Fruit fly (Drosophila melanogaster) whole organism, embryonic: ENCODE measurements around the gene CG6511.
A peak's percentile ranks its signal among the peaks of the same experiment; 100 is the strongest.

Source experiments
- Bdp1 ChIP-seq: fragments of 200-800 bp; sonication (Bioruptor generic); optimal IDR thresholded peaks from 3 replicates; lab custom pipeline; 2016; ENCODE audit warnings: missing biosample characterization, missing genetic modification characterization
- CG10959 ChIP-seq: fragments of 200-800 bp; sonication (Bioruptor generic); IDR thresholded peaks from 2 replicates; pipeline ENCODE4 v1.3.6; 2022; ENCODE audit warnings: missing biosample characterization, missing genetic modification characterization
- CG12104 ChIP-seq: fragments of 200-800 bp; sonication (Bioruptor generic); optimal IDR thresholded peaks from 3 replicates; lab custom pipeline; 2016; ENCODE audit warnings: missing biosample characterization, missing genetic modification characterization
- CG12219 ChIP-seq: fragments of 200-800 bp; sonication (Bioruptor generic); optimal IDR thresholded peaks from 3 replicates; lab custom pipeline; 2018; ENCODE audit warnings: missing biosample characterization, mild to moderate bottlenecking, missing genetic modification characterization
- CG12659 ChIP-seq: fragments of 200-800 bp; sonication (Bioruptor generic); optimal IDR thresholded peaks from 3 replicates; lab custom pipeline; 2017; ENCODE audit warnings: mild to moderate bottlenecking, missing biosample characterization, missing genetic modification reagents, missing genetic modification characterization
- CG13123 ChIP-seq: fragments of 200-800 bp; sonication (Bioruptor generic); optimal IDR thresholded peaks from 2 replicates; lab custom pipeline; 2016; ENCODE audit warnings: missing biosample characterization, missing genetic modification characterization
- CG1603 ChIP-seq: fragments of 200-800 bp; sonication (Bioruptor generic); optimal IDR thresholded peaks from 2 replicates; lab custom pipeline; 2019; ENCODE audit warnings: missing biosample characterization, mild to moderate bottlenecking, missing genetic modification characterization, moderate library complexity
- CG16779 ChIP-seq: fragments of 200-800 bp; sonication (Bioruptor generic); IDR thresholded peaks from 2 replicates; pipeline ENCODE4 v1.3.6; 2022; ENCODE audit warnings: missing biosample characterization, missing genetic modification characterization
- CG17802 ChIP-seq: fragments of 200-800 bp; sonication (Bioruptor generic); optimal IDR thresholded peaks from 2 replicates; lab custom pipeline; 2018; ENCODE audit warnings: missing biosample characterization, mild to moderate bottlenecking, missing genetic modification characterization, moderate library complexity
- CG18599 ChIP-seq: fragments of 200-800 bp; sonication (Bioruptor generic); optimal IDR thresholded peaks from 3 replicates; lab custom pipeline; 2017; ENCODE audit warnings: missing biosample characterization, missing genetic modification characterization, mild to moderate bottlenecking, moderate library complexity, missing genetic modification reagents
- CG2875 ChIP-seq: fragments of 200-800 bp; sonication (Bioruptor generic); optimal IDR thresholded peaks from 2 replicates; lab custom pipeline; 2017; ENCODE audit warnings: missing biosample characterization, mild to moderate bottlenecking, missing genetic modification characterization, missing genetic modification reagents
- CG30020 ChIP-seq: fragments of 200-800 bp; optimal IDR thresholded peaks from 2 replicates; lab custom pipeline; 2019; ENCODE audit warnings: missing biosample characterization, mild to moderate bottlenecking, missing genetic modification characterization, moderate library complexity
- CG3281 ChIP-seq: fragments of 200-800 bp; sonication (Bioruptor generic); optimal IDR thresholded peaks from 3 replicates; lab custom pipeline; 2017; ENCODE audit warnings: missing biosample characterization, mild to moderate bottlenecking, missing genetic modification characterization
- CG5953 ChIP-seq: fragments of 200-800 bp; sonication (Bioruptor generic); IDR thresholded peaks from 2 replicates; pipeline ENCODE4 v1.3.6; 2022; ENCODE audit warnings: missing biosample characterization, missing genetic modification characterization
- CG6791 ChIP-seq: fragments of 200-800 bp; sonication (Bioruptor generic); IDR thresholded peaks from 3 replicates; pipeline ENCODE4 v1.3.6; 2022; ENCODE audit warnings: missing biosample characterization, missing genetic modification characterization; ENCODE audit not compliant: partially characterized antibody
- CG8944 ChIP-seq: fragments of 200-800 bp; sonication (Bioruptor generic); optimal IDR thresholded peaks from 3 replicates; lab custom pipeline; 2016; ENCODE audit warnings: missing biosample characterization, missing genetic modification characterization
- CHES-1-like ChIP-seq: fragments of 200-800 bp; sonication (Bioruptor generic); optimal IDR thresholded peaks from 2 replicates; lab custom pipeline; 2016; ENCODE audit warnings: missing biosample characterization, missing genetic modification characterization
- CrebB ChIP-seq: fragments of 200-800 bp; sonication (Bioruptor generic); optimal IDR thresholded peaks from 3 replicates; lab custom pipeline; 2018; ENCODE audit warnings: missing biosample characterization, mild to moderate bottlenecking, missing genetic modification characterization
- Ets97D ChIP-seq: fragments of 200-800 bp; sonication (Bioruptor generic); optimal IDR thresholded peaks from 3 replicates; lab custom pipeline; 2016; ENCODE audit warnings: missing biosample characterization, missing genetic modification characterization
- HLH3B ChIP-seq: fragments of 200-800 bp; sonication (Bioruptor generic); IDR thresholded peaks from 2 replicates; pipeline ENCODE4 v1.3.6; 2022; ENCODE audit warnings: missing biosample characterization, missing genetic modification characterization
- HLH4C ChIP-seq: fragments of 200-800 bp; sonication (Bioruptor generic); IDR thresholded peaks from 3 replicates; pipeline ENCODE4 v1.3.6; 2022; ENCODE audit warnings: missing biosample characterization, missing genetic modification characterization; ENCODE audit not compliant: partially characterized antibody
- Hmx ChIP-seq: fragments of 200-800 bp; sonication (Bioruptor generic); optimal IDR thresholded peaks from 2 replicates; lab custom pipeline; 2016; ENCODE audit warnings: missing biosample characterization, missing genetic modification characterization
- Lhr ChIP-seq: fragments of 200-800 bp; sonication (Bioruptor generic); optimal IDR thresholded peaks from 3 replicates; lab custom pipeline; 2017; ENCODE audit warnings: mild to moderate bottlenecking, missing biosample characterization, missing genetic modification reagents, missing genetic modification characterization
- Max ChIP-seq: fragments of 200-800 bp; sonication (Bioruptor generic); optimal IDR thresholded peaks from 2 replicates; lab custom pipeline; 2016; ENCODE audit warnings: missing biosample characterization, mild to moderate bottlenecking, missing genetic modification characterization
- Med ChIP-seq: fragments of 200-800 bp; sonication (Bioruptor generic); peaks from one replicate; lab custom pipeline; 2016; ENCODE audit warnings: missing biosample characterization, missing genetic modification characterization, mild to moderate bottlenecking, inconsistent platforms, moderate library complexity
- NFAT ChIP-seq: fragments of 200-800 bp; sonication (Bioruptor generic); IDR thresholded peaks from 2 replicates; pipeline ENCODE4 v1.3.6; 2022; ENCODE audit warnings: missing biosample characterization, missing genetic modification characterization
- Ravus ChIP-seq: fragments of 200-800 bp; sonication (Bioruptor generic); IDR thresholded peaks from 2 replicates; pipeline ENCODE4 v1.3.6; 2022; ENCODE audit warnings: missing biosample characterization, missing genetic modification characterization
- Scr ChIP-seq: fragments of 200-800 bp; sonication (Bioruptor generic); IDR thresholded peaks from 2 replicates; pipeline ENCODE4 v1.3.6; 2022; ENCODE audit warnings: missing biosample characterization, missing genetic modification characterization; ENCODE audit not compliant: partially characterized antibody
- Sox100B ChIP-seq: fragments of 200-800 bp; sonication (Bioruptor generic); optimal IDR thresholded peaks from 3 replicates; lab custom pipeline; 2018; ENCODE audit warnings: missing biosample characterization, mild to moderate bottlenecking, missing genetic modification characterization
- Sry-β ChIP-seq: fragments of 200-800 bp; sonication (Bioruptor generic); optimal IDR thresholded peaks from 2 replicates; lab custom pipeline; 2018; ENCODE audit warnings: missing biosample characterization, mild to moderate bottlenecking, missing genetic modification characterization, moderate library complexity
- ash1 ChIP-seq: fragments of 200-800 bp; sonication (Bioruptor generic); optimal IDR thresholded peaks from 2 replicates; lab custom pipeline; 2018; ENCODE audit warnings: missing biosample characterization, mild to moderate bottlenecking, missing genetic modification characterization
- btn ChIP-seq: fragments of 200-800 bp; sonication (Bioruptor generic); optimal IDR thresholded peaks from 2 replicates; lab custom pipeline; 2016; ENCODE audit warnings: missing biosample characterization, missing genetic modification characterization
- cad ChIP-seq: fragments of >200 bp; optimal IDR thresholded peaks from 2 replicates; lab custom pipeline; 2017; ENCODE audit warnings: missing biosample characterization, missing genetic modification characterization
- crc ChIP-seq: fragments of 200-800 bp; sonication (Bioruptor generic); optimal IDR thresholded peaks from 2 replicates; lab custom pipeline; 2016; ENCODE audit warnings: missing biosample characterization, missing genetic modification characterization
- crol ChIP-seq: fragments of 200-800 bp; sonication (Bioruptor generic); IDR thresholded peaks from 2 replicates; pipeline ENCODE4 v1.3.6; 2022; ENCODE audit warnings: missing biosample characterization, missing genetic modification characterization
- dmrt99B ChIP-seq: fragments of 200-800 bp; sonication (Bioruptor generic); optimal IDR thresholded peaks from 2 replicates; lab custom pipeline; 2018; ENCODE audit warnings: missing biosample characterization, mild to moderate bottlenecking, missing genetic modification characterization, moderate library complexity
- ftz-f1 ChIP-seq: fragments of 200-800 bp; sonication (Bioruptor generic); optimal IDR thresholded peaks from 2 replicates; lab custom pipeline; 2016; ENCODE audit warnings: missing biosample characterization, missing genetic modification characterization
- gcm ChIP-seq: fragments of 200-800 bp; sonication (Bioruptor generic); optimal IDR thresholded peaks from 2 replicates; lab custom pipeline; 2019; ENCODE audit warnings: missing biosample characterization, mild to moderate bottlenecking, missing genetic modification characterization, moderate library complexity
- gfzf ChIP-seq: fragments of 200-800 bp; sonication (Bioruptor generic); optimal IDR thresholded peaks from 2 replicates; lab custom pipeline; 2016; ENCODE audit warnings: missing biosample characterization, mild to moderate bottlenecking, missing genetic modification characterization, moderate library complexity
- inv ChIP-seq: fragments of 200-800 bp; sonication (Bioruptor generic); IDR thresholded peaks from 2 replicates; pipeline ENCODE4 v1.3.6; 2022; ENCODE audit warnings: missing biosample characterization, missing genetic modification characterization; ENCODE audit not compliant: partially characterized antibody
- kni ChIP-seq: fragments of 200-800 bp; sonication (Bioruptor generic); optimal IDR thresholded peaks from 3 replicates; lab custom pipeline; 2017; ENCODE audit warnings: mild to moderate bottlenecking, missing biosample characterization, missing genetic modification reagents, missing genetic modification characterization
- luna ChIP-seq: fragments of 200-800 bp; sonication (Bioruptor generic); optimal IDR thresholded peaks from 2 replicates; lab custom pipeline; 2016; ENCODE audit warnings: missing biosample characterization, missing genetic modification characterization
- nau ChIP-seq: fragments of 200-800 bp; sonication (Bioruptor generic); optimal IDR thresholded peaks from 3 replicates; lab custom pipeline; 2017; ENCODE audit warnings: missing biosample characterization, mild to moderate bottlenecking, missing genetic modification characterization, missing genetic modification reagents
- otp ChIP-seq: fragments of 200-800 bp; sonication (Bioruptor generic); IDR thresholded peaks from 3 replicates; pipeline ENCODE4, ENCODE4 v1.3.6; 2022; ENCODE audit warnings: missing biosample characterization, missing genetic modification characterization
- phol ChIP-seq: fragments of 200-800 bp; sonication (Bioruptor generic); optimal IDR thresholded peaks from 3 replicates; lab custom pipeline; 2018; ENCODE audit warnings: missing biosample characterization, mild to moderate bottlenecking, missing genetic modification characterization, moderate library complexity
- sd ChIP-seq: fragments of 200-800 bp; sonication (Bioruptor generic); optimal IDR thresholded peaks from 3 replicates; lab custom pipeline; 2018; ENCODE audit warnings: missing biosample characterization, mild to moderate bottlenecking, missing genetic modification characterization, moderate library complexity
- shn ChIP-seq: fragments of 200-800 bp; sonication (Bioruptor generic); optimal IDR thresholded peaks from 3 replicates; lab custom pipeline; 2016; ENCODE audit warnings: missing biosample characterization, missing genetic modification characterization
- sr ChIP-seq: fragments of 200-800 bp; sonication (Bioruptor generic); IDR thresholded peaks from 3 replicates; pipeline ENCODE4 v1.3.6; 2022; ENCODE audit warnings: missing biosample characterization, missing genetic modification characterization
- ssp ChIP-seq: fragments of 200-800 bp; sonication (Bioruptor generic); IDR thresholded peaks from 2 replicates; pipeline ENCODE4 v1.3.6; 2022; ENCODE audit warnings: missing biosample characterization, missing genetic modification characterization
- tio ChIP-seq: fragments of 200-800 bp; sonication (Bioruptor generic); optimal IDR thresholded peaks from 2 replicates; lab custom pipeline; 2017; ENCODE audit warnings: missing biosample characterization, missing genetic modification characterization, inconsistent platforms
- vvl ChIP-seq: fragments of 200-800 bp; sonication (Bioruptor generic); IDR thresholded peaks from 2 replicates; pipeline ENCODE4 v1.3.6; 2022; ENCODE audit warnings: missing biosample characterization, missing genetic modification characterization

The CG6511 gene

DNA sequence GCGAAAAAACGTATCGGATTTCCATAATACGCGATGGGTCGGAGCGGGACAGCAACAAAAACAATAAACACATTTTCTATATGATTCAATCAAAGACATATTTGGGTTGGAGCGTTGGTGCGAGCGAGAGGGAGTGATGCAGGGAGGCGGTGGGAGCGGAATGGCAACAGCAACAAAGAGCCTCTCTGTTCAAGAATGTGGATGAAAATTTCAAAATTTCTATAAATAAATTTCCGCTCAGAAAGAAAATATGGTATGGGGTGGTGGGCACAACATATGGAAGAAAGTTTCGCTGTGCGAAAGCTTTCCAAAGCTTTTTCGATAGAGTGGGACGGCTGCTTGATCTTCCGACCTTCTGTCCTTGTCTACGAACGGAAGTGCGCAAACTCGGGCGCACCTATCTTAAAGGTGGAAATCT lies 19.9 kb downstream of the CG6511 start (continued):
- TF ChIP-seq CG8944 (GFP tag; lab: Kevin White, UChicago), result no peak
- no peak for TF ChIP-seq CHES-1-like (GFP tag; lab: Kevin White, UChicago)
- peak; percentile 21 for TF ChIP-seq CG12659 (GFP tag; lab: Kevin White, UChicago)
- TF ChIP-seq gcm (GFP tag; lab: Kevin White, UChicago), result no peak
- TF ChIP-seq Hmx, result no peak
- TF ChIP-seq CG12219 (GFP tag; lab: Kevin White, UChicago), result peak; percentile 10
- TF ChIP-seq CG30020 (tag; lab: Kevin White, UChicago), result no peak
- no peak for TF ChIP-seq shn (GFP tag; lab: Kevin White, UChicago)
- no peak for TF ChIP-seq nau
- no peak for TF ChIP-seq luna (GFP tag; lab: Kevin White, UChicago)
- TF ChIP-seq Bdp1 (GFP tag; lab: Kevin White, UChicago), result no peak
- TF ChIP-seq CG3281, result peak; percentile 70
- TF ChIP-seq crol (GFP tag; lab: Robert Waterston, UW), result peak; percentile 51; the same call in 1 of the 2 replicates
- TF ChIP-seq Scr, result no peak
- no peak for TF ChIP-seq CG12104
- TF ChIP-seq Sry-β (GFP tag; lab: Kevin White, UChicago), result no peak
- TF ChIP-seq Ravus, result no peak
- TF ChIP-seq ftz-f1 (GFP tag; lab: Kevin White, UChicago), result no peak
- TF ChIP-seq CG6791 (GFP tag; lab: Robert Waterston, UW), result no peak
- TF ChIP-seq btn (GFP tag; lab: Kevin White, UChicago), result no peak
- no peak for TF ChIP-seq otp
- no peak for TF ChIP-seq Lhr (GFP tag; lab: Kevin White, UChicago)
- TF ChIP-seq phol (tag; lab: Kevin White, UChicago), result no peak
- TF ChIP-seq CG5953 (GFP tag; lab: Robert Waterston, UW), result peak; percentile 43; the same call in 1 of the 2 replicates
- TF ChIP-seq ash1 (GFP tag; lab: Kevin White, UChicago), result no peak
- TF ChIP-seq gfzf (GFP tag; lab: Kevin White, UChicago), result no peak
- no peak for TF ChIP-seq kni
- peak; percentile 94 for TF ChIP-seq Ets97D (GFP tag; lab: Kevin White, UChicago)
- TF ChIP-seq Med (GFP tag; lab: Kevin White, UChicago), result peak; percentile 80
- peak; percentile 27 for TF ChIP-seq CG2875 (GFP tag; lab: Kevin White, UChicago)
- TF ChIP-seq CG16779, result no peak
- TF ChIP-seq NFAT (GFP tag; lab: Robert Waterston, UW), result no peak
- no peak for TF ChIP-seq tio (GFP tag; lab: Kevin White, UChicago)
- TF ChIP-seq ssp (GFP tag; lab: Robert Waterston, UW), result no peak
- TF ChIP-seq CG1603 (tag; lab: Kevin White, UChicago), result no peak
- peak; percentile 5 for TF ChIP-seq CG18599 (GFP tag; lab: Kevin White, UChicago)
- TF ChIP-seq CG13123, result no peak
- no peak for TF ChIP-seq crc (GFP tag; lab: Kevin White, UChicago)
- TF ChIP-seq dmrt99B, result no peak
- no peak for TF ChIP-seq Max
- TF ChIP-seq CG17802 (tag; lab: Kevin White, UChicago), result no peak
- TF ChIP-seq sd (tag; lab: Kevin White, UChicago), result peak; percentile 98
- no peak for TF ChIP-seq HLH4C (GFP tag; lab: Robert Waterston, UW)
- peak; percentile 34; the same call in 1 of the 2 replicates for TF ChIP-seq HLH3B (GFP tag; lab: Robert Waterston, UW)
- TF ChIP-seq Sox100B (GFP tag; lab: Kevin White, UChicago), result no peak
- TF ChIP-seq inv, result no peak
- no peak for TF ChIP-seq sr (GFP tag; lab: Robert Waterston, UW)
- TF ChIP-seq CrebB (tag; lab: Kevin White, UChicago), result no peak
- TF ChIP-seq vvl (GFP tag; lab: Robert Waterston, UW), result peak; percentile 59; the same call in 1 of the 2 replicates
- no peak for TF ChIP-seq cad (GFP tag; lab: Kevin White, UChicago)
- TF ChIP-seq CG10959 (GFP tag; lab: Robert Waterston, UW), result no peak
